Worm (Caenorhabditis elegans) whole organism, L2 larva: ENCODE data around the gene ZK1307.8.

Experiments
- C34F6.9 ChIP-seq: fragments of 150-350 bp; optimal IDR thresholded peaks from 2 replicates; lab custom pipeline; 2014; ENCODE audit warnings: missing biosample characterization, missing genetic modification characterization
- F13H6.1 ChIP-seq: sonication (generic microtip); optimal IDR thresholded peaks from 2 replicates; lab custom pipeline; 2016; ENCODE audit warnings: missing genetic modification characterization, missing compliant biosample characterization
- R02D3.7 ChIP-seq: fragments of 150-350 bp; optimal IDR thresholded peaks from 2 replicates; lab custom pipeline; 2014; ENCODE audit warnings: missing biosample characterization, missing genetic modification characterization
- ZK546.5 ChIP-seq: sonication (generic microtip); optimal IDR thresholded peaks from 2 replicates; lab custom pipeline; 2017; ENCODE audit warnings: missing biosample characterization, missing genetic modification characterization
- aly-2 ChIP-seq: fragments of 150-350 bp; optimal IDR thresholded peaks from 2 replicates; lab custom pipeline; 2014; ENCODE audit warnings: missing biosample characterization, missing genetic modification characterization
- ceh-16 ChIP-seq: fragments of 150-350 bp; optimal IDR thresholded peaks from 2 replicates; lab custom pipeline; 2014; ENCODE audit warnings: missing biosample characterization, missing genetic modification characterization
- crh-2 ChIP-seq: sonication (generic microtip); optimal IDR thresholded peaks from 2 replicates; lab custom pipeline; 2017; ENCODE audit warnings: missing biosample characterization, missing genetic modification characterization
- dmd-4 ChIP-seq: sonication (generic microtip); optimal IDR thresholded peaks from 2 replicates; lab custom pipeline; 2017; ENCODE audit warnings: missing biosample characterization, missing genetic modification characterization
- egl-27 ChIP-seq: sonication (generic microtip); optimal IDR thresholded peaks from 3 replicates; lab custom pipeline; 2017; ENCODE audit warnings: missing biosample characterization, missing genetic modification reagents, missing genetic modification characterization
- elt-3 ChIP-seq: sonication (generic microtip); optimal IDR thresholded peaks from 2 replicates; lab custom pipeline; 2017; ENCODE audit warnings: missing biosample characterization, missing genetic modification characterization
- fos-1 ChIP-seq: fragments of 150-350 bp; optimal IDR thresholded peaks from 2 replicates; lab custom pipeline; 2014; ENCODE audit warnings: missing biosample characterization, missing genetic modification characterization
- gmeb-1 ChIP-seq: fragments of 150-350 bp; optimal IDR thresholded peaks from 2 replicates; lab custom pipeline; 2014; ENCODE audit warnings: missing biosample characterization, missing genetic modification characterization
- lin-11 ChIP-seq: fragments of 150-350 bp; sonication (generic microtip); optimal IDR thresholded peaks from 2 replicates; lab custom pipeline; 2014; ENCODE audit warnings: missing biosample characterization, missing genetic modification characterization, inconsistent platforms, mixed read lengths
- lin-13 ChIP-seq: fragments of 150-350 bp; optimal IDR thresholded peaks from 2 replicates; lab custom pipeline; 2014; ENCODE audit warnings: missing biosample characterization, missing genetic modification reagents, missing genetic modification characterization
- lin-39 ChIP-seq: fragments of 150-350 bp; optimal IDR thresholded peaks from 2 replicates; lab custom pipeline; 2014; ENCODE audit warnings: missing biosample characterization, missing genetic modification reagents, missing genetic modification characterization
- lsy-2 ChIP-seq, 2 experiments: fragments of 150-350 bp in 1 of 2; sonication (generic microtip) in 1 of 2; optimal IDR thresholded peaks; 2 replicates each; lab custom pipeline; 2014 to 2017; ENCODE audit warnings: missing biosample characterization in 2 of 2, missing genetic modification characterization in 2 of 2
- mab-5 ChIP-seq: fragments of 150-350 bp; optimal IDR thresholded peaks from 2 replicates; lab custom pipeline; 2014; ENCODE audit warnings: missing biosample characterization, missing genetic modification characterization
- mdl-1 ChIP-seq, 2 experiments: fragments of 150-350 bp in 1 of 2; sonication (generic microtip) in 1 of 2; optimal IDR thresholded peaks; 2 replicates each; lab custom pipeline; 2017; ENCODE audit warnings: missing biosample characterization in 2 of 2, missing genetic modification characterization in 2 of 2
- nhr-10 ChIP-seq: sonication (generic microtip); optimal IDR thresholded peaks from 2 replicates; lab custom pipeline; 2017; ENCODE audit warnings: missing biosample characterization, missing genetic modification characterization
- nhr-11 ChIP-seq: fragments of 150-350 bp; optimal IDR thresholded peaks from 2 replicates; lab custom pipeline; 2014; ENCODE audit warnings: missing biosample characterization, missing genetic modification characterization
- nhr-129 ChIP-seq: fragments of 150-350 bp; optimal IDR thresholded peaks from 2 replicates; lab custom pipeline; 2014; ENCODE audit warnings: missing biosample characterization, missing genetic modification characterization
- nhr-23 ChIP-seq: fragments of 150-350 bp; optimal IDR thresholded peaks from 2 replicates; lab custom pipeline; 2014; ENCODE audit warnings: missing biosample characterization, missing genetic modification reagents, missing genetic modification characterization
- nhr-25 ChIP-seq: fragments of 150-350 bp; sonication (generic microtip); optimal IDR thresholded peaks from 3 replicates; lab custom pipeline; 2014; ENCODE audit warnings: missing biosample characterization, missing genetic modification characterization
- nhr-6 ChIP-seq: fragments of 150-350 bp; optimal IDR thresholded peaks from 2 replicates; lab custom pipeline; 2014; ENCODE audit warnings: missing biosample characterization, missing genetic modification characterization
- nhr-77 ChIP-seq: fragments of 150-350 bp; optimal IDR thresholded peaks from 2 replicates; lab custom pipeline; 2014; ENCODE audit warnings: missing biosample characterization, missing genetic modification characterization
- peb-1 ChIP-seq: fragments of 150-350 bp; optimal IDR thresholded peaks from 2 replicates; lab custom pipeline; 2014; ENCODE audit warnings: missing biosample characterization, missing genetic modification characterization
- skn-1 ChIP-seq: sonication (generic microtip); optimal IDR thresholded peaks from 2 replicates; lab custom pipeline; 2017; ENCODE audit warnings: missing biosample characterization, missing genetic modification characterization
- sma-3 ChIP-seq: sonication (generic microtip); optimal IDR thresholded peaks from 2 replicates; lab custom pipeline; 2016; ENCODE audit warnings: missing genetic modification reagents, missing genetic modification characterization, missing compliant biosample characterization
- sma-9 ChIP-seq, 2 experiments: fragments of 150-350 bp in 1 of 2; sonication (generic microtip) in 1 of 2; optimal IDR thresholded peaks; 2 replicates each; lab custom pipeline; 2014 to 2016; ENCODE audit warnings: missing genetic modification characterization in 2 of 2, mild to moderate bottlenecking in 1 of 2, missing biosample characterization in 1 of 2, missing compliant biosample characterization in 1 of 2, missing genetic modification reagents in 1 of 2, moderate library complexity in 1 of 2
- snpc-4 ChIP-seq: fragments of 150-350 bp; optimal IDR thresholded peaks from 2 replicates; lab custom pipeline; 2014; ENCODE audit warnings: missing biosample characterization, missing genetic modification characterization
- unc-39 ChIP-seq: fragments of 150-350 bp; optimal IDR thresholded peaks from 2 replicates; lab custom pipeline; 2014; ENCODE audit warnings: missing biosample characterization, missing genetic modification characterization
- unc-55 ChIP-seq: fragments of 150-350 bp; sonication (generic microtip); optimal IDR thresholded peaks from 3 replicates; lab custom pipeline; 2014; ENCODE audit warnings: missing biosample characterization, missing genetic modification reagents, missing genetic modification characterization
- ztf-1 ChIP-seq: fragments of 200-800 bp; sonication (Bioruptor generic); conservative IDR thresholded peaks from 2 replicates; pipeline ENCODE4 v1.3.6; 2022; ENCODE audit warnings: missing genetic modification characterization, missing compliant biosample characterization
- ztf-4 ChIP-seq: fragments of 150-350 bp; optimal IDR thresholded peaks from 2 replicates; lab custom pipeline; 2014; ENCODE audit warnings: missing biosample characterization, missing genetic modification characterization

The ZK1307.8 gene

DNA sequence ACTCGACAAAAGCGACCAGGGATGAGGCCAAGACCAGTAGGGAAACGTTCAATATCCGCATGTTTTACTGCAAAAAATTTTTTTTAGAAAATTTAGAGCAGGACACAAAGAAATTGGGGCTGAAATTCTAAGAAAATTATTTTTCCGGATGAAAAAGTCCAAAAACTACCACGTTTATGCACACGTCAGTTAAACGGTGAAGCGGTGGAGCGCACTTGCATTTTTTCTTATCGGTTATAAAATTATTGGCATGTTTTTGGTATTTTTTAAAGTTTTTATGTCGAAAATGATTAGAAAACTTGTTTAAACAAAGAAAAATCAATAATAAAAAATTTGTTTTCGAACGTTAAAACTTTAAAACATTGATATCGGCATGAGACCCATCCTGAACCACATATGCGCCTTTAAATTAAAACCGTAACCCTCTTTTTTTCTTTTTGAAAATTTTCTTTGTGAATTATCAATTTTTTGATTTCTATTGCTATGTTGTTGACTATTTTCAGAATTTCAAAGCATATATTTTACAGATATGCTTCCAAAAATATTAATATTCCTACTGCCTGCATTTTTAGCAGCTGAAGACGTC is at the start of gene ZK1307.8, which contains the start of gene dnj-20:
TSS of gene ZK1307.8 (plus strand) at position 504 of the 586 bp plus-strand sequence.
TSS of gene dnj-20 (minus strand) at position 67 of the 586 bp plus-strand sequence.
- TF ChIP-seq fos-1 (peak; percentile 23), crh-2 (peak; percentile 79), lsy-2 (tag; optimal IDR thresholded peaks at IDR 0.05; lab: Kevin White, UChicago) (peak in 1 of 2 experiments; percentile 55), R02D3.7 (tag; lab: Kevin White, UChicago) (no peak), snpc-4 (tag; lab: Kevin White, UChicago) (no peak), C34F6.9 (tag; lab: Kevin White, UChicago) (peak; percentile 43), gmeb-1 (tag; lab: Kevin White, UChicago) (peak; percentile 15), unc-55 (GFP tag; lab: Kevin White, UChicago) (peak; percentile 38)

DNA sequence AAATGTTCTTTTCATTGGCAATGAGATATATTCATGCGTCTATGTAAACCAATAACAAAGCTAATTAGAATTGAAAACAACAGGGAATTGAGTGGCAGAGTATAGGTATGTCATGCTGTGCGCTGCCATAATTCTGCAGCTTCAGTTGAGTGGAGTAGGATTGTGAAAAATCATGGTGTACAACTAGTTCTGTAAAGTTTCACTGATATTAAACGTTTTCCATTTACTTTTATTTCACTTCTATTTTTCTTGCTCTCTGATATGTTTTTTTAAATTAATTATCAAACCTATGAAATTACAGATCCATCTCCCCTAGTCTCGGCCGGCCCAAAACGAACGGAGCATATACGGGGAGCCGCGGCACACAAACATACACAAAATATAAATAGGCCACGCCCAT is 48.7 kb upstream of the ZK1307.8 start, which contains the start of gene exc-7:
TSS of gene exc-7 (plus strand) at position 301 of the 400 bp plus-strand sequence.
- no peak for TF ChIP-seq nhr-25 (tag; lab: Kevin White, UChicago)
- no peak for TF ChIP-seq unc-39
- TF ChIP-seq C34F6.9 (tag; lab: Kevin White, UChicago): no peak
- TF ChIP-seq egl-27: no peak
- TF ChIP-seq lin-39 (tag; lab: Kevin White, UChicago): no peak
- TF ChIP-seq ZK546.5 (tag; lab: Kevin White, UChicago): no peak
- no peak for TF ChIP-seq elt-3 (tag; lab: Kevin White, UChicago)
- TF ChIP-seq ceh-16 (tag; lab: Kevin White, UChicago): no peak
- TF ChIP-seq nhr-11 (tag; lab: Kevin White, UChicago): no peak
- no peak for TF ChIP-seq lsy-2 (tag; optimal IDR thresholded peaks at IDR 0.05; lab: Kevin White, UChicago)
- TF ChIP-seq peb-1 (tag; lab: Kevin White, UChicago): no peak
- TF ChIP-seq nhr-6 (tag; lab: Kevin White, UChicago): no peak
- TF ChIP-seq sma-3 (GFP tag; lab: Kevin White, UChicago): no peak
- TF ChIP-seq crh-2: no peak
- TF ChIP-seq nhr-10 (tag; lab: Kevin White, UChicago): no peak

DNA sequence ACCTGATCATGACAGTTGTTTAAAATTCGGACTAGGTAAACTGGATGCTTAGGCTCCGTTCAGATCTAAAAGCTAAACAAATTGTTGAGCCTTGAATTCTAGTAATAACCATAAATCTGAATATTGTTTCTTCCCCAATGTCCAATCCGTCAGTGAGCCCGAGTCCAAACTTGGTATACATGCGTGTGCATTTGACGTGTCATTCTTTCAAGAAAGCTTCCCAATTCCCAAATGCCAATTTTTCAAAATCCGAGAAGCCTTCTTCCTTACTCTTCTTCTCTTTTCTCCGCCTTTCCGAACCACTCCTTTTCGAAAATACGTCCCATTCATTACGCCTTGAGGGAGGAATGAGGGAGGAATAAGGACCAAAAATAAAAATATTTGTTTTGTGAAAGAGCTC is 47.7 kb upstream of the ZK1307.8 start:
- TF ChIP-seq sma-9 (GFP tag; optimal IDR thresholded peaks at IDR 0.05; lab: Kevin White, UChicago): no peak
- no peak for TF ChIP-seq sma-9 (tag; optimal IDR thresholded peaks at IDR 0.05; lab: Kevin White, UChicago)
- TF ChIP-seq ztf-1 (GFP tag; lab: Robert Waterston, UW): no peak
- no peak for TF ChIP-seq ztf-4 (tag; lab: Kevin White, UChicago)
- no peak for TF ChIP-seq aly-2 (tag; lab: Kevin White, UChicago)
- no peak for TF ChIP-seq lin-11 (tag; lab: Kevin White, UChicago)
- TF ChIP-seq elt-3 (tag; lab: Kevin White, UChicago): no peak
- no peak for TF ChIP-seq skn-1
- TF ChIP-seq mab-5 (tag; lab: Kevin White, UChicago): peak; percentile 74
- TF ChIP-seq crh-2: peak; percentile 14
- TF ChIP-seq peb-1 (tag; lab: Kevin White, UChicago): no peak
- no peak for TF ChIP-seq lin-13 (GFP tag; lab: Kevin White, UChicago)
- TF ChIP-seq nhr-11 (tag; lab: Kevin White, UChicago): no peak
- TF ChIP-seq sma-3 (GFP tag; lab: Kevin White, UChicago): no peak
- TF ChIP-seq C34F6.9 (tag; lab: Kevin White, UChicago): no peak
- TF ChIP-seq nhr-77 (tag; lab: Kevin White, UChicago): no peak
- TF ChIP-seq dmd-4: no peak
- no peak for TF ChIP-seq nhr-23 (tag; lab: Kevin White, UChicago)

DNA sequence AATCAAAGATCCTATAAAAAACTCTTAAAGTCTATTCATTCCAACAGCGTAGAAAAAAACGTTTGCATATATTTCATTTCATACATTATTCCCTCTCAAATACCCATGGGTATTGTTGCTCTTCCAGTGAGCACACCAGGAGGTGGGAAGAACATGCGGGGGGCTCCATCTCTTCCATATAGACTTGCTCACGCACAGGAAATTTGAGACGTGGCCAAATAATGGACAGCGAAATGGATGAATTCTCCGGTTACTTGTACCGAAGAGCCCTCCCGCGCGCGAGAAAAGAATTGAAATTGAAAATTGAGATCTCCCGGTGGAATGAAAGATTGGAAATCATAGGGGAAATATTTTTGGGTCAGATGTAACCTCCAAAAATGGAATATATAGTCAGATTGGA is 46.8 kb upstream of the ZK1307.8 start:
- TF ChIP-seq lsy-2 (tag; optimal IDR thresholded peaks at IDR 0.05; lab: Kevin White, UChicago) (no peak), F13H6.1 (tag; lab: Kevin White, UChicago) (peak; percentile 6)
- TF ChIP-seq, all 48 proteins: peak for 1

DNA sequence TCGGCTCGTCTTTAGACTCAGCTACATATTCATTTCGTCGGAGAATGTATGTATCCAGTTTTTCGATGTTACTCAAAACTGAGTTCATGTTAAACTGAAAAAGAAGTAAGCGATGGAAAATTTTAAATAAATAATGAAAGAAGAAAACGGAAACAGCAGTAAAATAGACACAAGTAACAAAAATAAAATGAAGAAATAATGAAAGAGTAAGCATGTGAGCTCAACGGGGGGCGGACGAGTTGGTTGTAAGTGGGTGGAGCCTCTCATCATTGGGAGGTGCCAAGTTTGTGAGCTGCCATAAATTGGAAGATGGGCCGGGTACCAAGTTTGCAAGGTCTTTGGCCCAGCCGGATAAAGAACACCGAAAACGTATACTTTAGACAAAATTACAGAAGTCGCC is 41.0 kb upstream of the ZK1307.8 start, which contains the start of gene wee-1.1:
TSS of gene wee-1.1 (minus strand) at position 101 of the 400 bp plus-strand sequence.
- TF ChIP-seq lin-11 (tag; lab: Kevin White, UChicago) (no peak), nhr-129 (no peak), sma-3 (GFP tag; lab: Kevin White, UChicago) (no peak), nhr-25 (tag; lab: Kevin White, UChicago) (no peak), mdl-1 (tag; optimal IDR thresholded peaks at IDR 0.05; lab: Kevin White, UChicago) (no peak), lin-13 (GFP tag; lab: Kevin White, UChicago) (no peak)
